Worm (Caenorhabditis elegans) whole organism, late embryonic: ENCODE data around the gene unc-9.

ENCODE experiments used
- C08G9.2 ChIP-seq: sonication (generic microtip); optimal IDR thresholded peaks from 2 replicates; lab custom pipeline; 2016; ENCODE audit warnings: mild to moderate bottlenecking, missing genetic modification characterization, moderate library complexity, missing compliant biosample characterization
- C38D4.7 ChIP-seq: fragments of 200-800 bp; sonication (Bioruptor generic); optimal IDR thresholded peaks from 2 replicates; lab custom pipeline; 2018; ENCODE audit warnings: mild to moderate bottlenecking, missing genetic modification characterization, moderate library complexity, missing compliant biosample characterization
- F13H6.1 ChIP-seq: sonication (generic microtip); optimal IDR thresholded peaks from 2 replicates; lab custom pipeline; 2016; ENCODE audit warnings: missing genetic modification characterization, missing compliant biosample characterization
- T23F11.4 ChIP-seq: fragments of 200-800 bp; sonication (Bioruptor generic); optimal IDR thresholded peaks from 2 replicates; lab custom pipeline; 2018; ENCODE audit warnings: mild to moderate bottlenecking, missing genetic modification characterization, missing compliant biosample characterization
- Y22D7AL.16 ChIP-seq: sonication (generic microtip); optimal IDR thresholded peaks from 2 replicates; lab custom pipeline; 2016; ENCODE audit warnings: missing genetic modification characterization, missing compliant biosample characterization
- ceh-14 ChIP-seq: sonication (generic microtip); optimal IDR thresholded peaks from 2 replicates; lab custom pipeline; 2016; ENCODE audit warnings: missing genotype, missing genetic modification characterization, missing compliant biosample characterization
- ceh-18 ChIP-seq: sonication (generic microtip); optimal IDR thresholded peaks from 2 replicates; lab custom pipeline; 2016; ENCODE audit warnings: missing genetic modification characterization, missing compliant biosample characterization
- ceh-30 ChIP-seq: fragments of 150-350 bp; optimal IDR thresholded peaks from 2 replicates; lab custom pipeline; 2014; ENCODE audit warnings: missing biosample characterization, missing genetic modification characterization
- ceh-31 ChIP-seq: sonication (generic microtip); optimal IDR thresholded peaks from 2 replicates; lab custom pipeline; 2016; ENCODE audit warnings: missing genetic modification characterization, missing compliant biosample characterization
- ceh-45 ChIP-seq: fragments of 200-800 bp; sonication (Bioruptor generic); IDR thresholded peaks from 2 replicates; pipeline ENCODE4 v1.3.6; 2022; ENCODE audit warnings: missing genetic modification reagents, missing genetic modification characterization, missing compliant biosample characterization
- ceh-48 ChIP-seq: sonication (generic microtip); optimal IDR thresholded peaks from 2 replicates; lab custom pipeline; 2016; ENCODE audit warnings: missing genetic modification characterization, inconsistent platforms, missing compliant biosample characterization
- ceh-6 ChIP-seq: fragments of 200-800 bp; sonication (Bioruptor generic); optimal IDR thresholded peaks from 2 replicates; lab custom pipeline; 2018; ENCODE audit warnings: mild to moderate bottlenecking, missing genetic modification characterization, missing compliant biosample characterization
- che-1 ChIP-seq: sonication (generic microtip); optimal IDR thresholded peaks from 2 replicates; lab custom pipeline; 2016; ENCODE audit warnings: mild to moderate bottlenecking, missing genetic modification characterization, missing compliant biosample characterization
- dmd-4 ChIP-seq: sonication (generic microtip); optimal IDR thresholded peaks from 2 replicates; lab custom pipeline; 2016; ENCODE audit warnings: borderline replicate concordance, missing genetic modification characterization, missing compliant biosample characterization
- elt-4 ChIP-seq: sonication (generic microtip); optimal IDR thresholded peaks from 2 replicates; lab custom pipeline; 2016; ENCODE audit warnings: missing genetic modification characterization, missing compliant biosample characterization
- ets-4 ChIP-seq: sonication (generic microtip); optimal IDR thresholded peaks from 2 replicates; lab custom pipeline; 2016; ENCODE audit warnings: missing genetic modification characterization, missing compliant biosample characterization
- eyg-1 ChIP-seq: sonication (generic microtip); optimal IDR thresholded peaks from 2 replicates; lab custom pipeline; 2016; ENCODE audit warnings: missing genotype, missing genetic modification characterization, missing compliant biosample characterization
- fax-1 ChIP-seq: sonication (generic microtip); optimal IDR thresholded peaks from 2 replicates; lab custom pipeline; 2016; ENCODE audit warnings: missing genotype, missing genetic modification characterization, missing compliant biosample characterization
- gmeb-2 ChIP-seq: sonication (generic microtip); optimal IDR thresholded peaks from 2 replicates; lab custom pipeline; 2016; ENCODE audit warnings: missing genetic modification characterization, inconsistent platforms, missing compliant biosample characterization
- hlh-15 ChIP-seq: sonication (generic microtip); optimal IDR thresholded peaks from 2 replicates; lab custom pipeline; 2016; ENCODE audit warnings: missing genetic modification characterization, missing compliant biosample characterization
- hlh-6 ChIP-seq: sonication (generic microtip); optimal IDR thresholded peaks from 2 replicates; lab custom pipeline; 2016; ENCODE audit warnings: missing genotype, missing genetic modification characterization, missing compliant biosample characterization
- hlh-8 ChIP-seq: sonication (generic microtip); optimal IDR thresholded peaks from 2 replicates; lab custom pipeline; 2016; ENCODE audit warnings: missing genotype, missing genetic modification characterization, missing compliant biosample characterization
- nfya-1 ChIP-seq: sonication (generic microtip); optimal IDR thresholded peaks from 2 replicates; lab custom pipeline; 2017; ENCODE audit warnings: missing genetic modification characterization, mild to moderate bottlenecking, missing compliant biosample characterization, antibody characterized with exemption, moderate library complexity
- nhr-11 ChIP-seq: fragments of 150-350 bp; optimal IDR thresholded peaks from 2 replicates; lab custom pipeline; 2014; ENCODE audit warnings: missing biosample characterization, missing genetic modification characterization
- nhr-232 ChIP-seq: sonication (generic microtip); optimal IDR thresholded peaks from 2 replicates; lab custom pipeline; 2016; ENCODE audit warnings: missing genetic modification characterization, missing compliant biosample characterization
- npax-4 ChIP-seq: sonication (generic microtip); optimal IDR thresholded peaks from 2 replicates; lab custom pipeline; 2016; ENCODE audit warnings: missing genetic modification characterization, missing compliant biosample characterization
- pag-3 ChIP-seq: sonication (generic microtip); optimal IDR thresholded peaks from 2 replicates; lab custom pipeline; 2016; ENCODE audit warnings: missing compliant biosample characterization, missing genetic modification characterization, borderline replicate concordance
- pat-9 ChIP-seq: fragments of 200-800 bp; sonication (Bioruptor generic); optimal IDR thresholded peaks from 2 replicates; lab custom pipeline; 2018; ENCODE audit warnings: mild to moderate bottlenecking, missing genetic modification characterization, moderate library complexity, missing compliant biosample characterization
- pax-1 ChIP-seq: fragments of 150-350 bp; optimal IDR thresholded peaks from 2 replicates; lab custom pipeline; 2014; ENCODE audit warnings: missing biosample characterization, missing genetic modification characterization
- pqm-1 ChIP-seq: sonication (generic microtip); optimal IDR thresholded peaks from 2 replicates; lab custom pipeline; 2016; ENCODE audit warnings: missing genetic modification characterization, missing compliant biosample characterization
- pros-1 ChIP-seq: fragments of 150-350 bp; optimal IDR thresholded peaks from 2 replicates; lab custom pipeline; 2014; ENCODE audit warnings: missing biosample characterization, missing genetic modification reagents, missing genetic modification characterization
- rnt-1 ChIP-seq: sonication (generic microtip); optimal IDR thresholded peaks from 2 replicates; lab custom pipeline; 2016; ENCODE audit warnings: missing genetic modification characterization, missing compliant biosample characterization
- sox-2 ChIP-seq: fragments of 200-800 bp; sonication (Bioruptor generic); IDR thresholded peaks from 2 replicates; pipeline ENCODE4 v1.3.6; 2022; ENCODE audit warnings: missing genetic modification reagents, missing genetic modification characterization, missing compliant biosample characterization
- syd-9 ChIP-seq: sonication (generic microtip); optimal IDR thresholded peaks from 2 replicates; lab custom pipeline; 2016; ENCODE audit warnings: mild to moderate bottlenecking, missing genetic modification characterization, moderate library complexity, missing compliant biosample characterization
- tbx-2 ChIP-seq: sonication (generic microtip); optimal IDR thresholded peaks from 2 replicates; lab custom pipeline; 2016; ENCODE audit warnings: missing genetic modification characterization, missing compliant biosample characterization
- tbx-7 ChIP-seq: sonication (generic microtip); optimal IDR thresholded peaks from 2 replicates; lab custom pipeline; 2016; ENCODE audit warnings: missing genotype, missing genetic modification characterization, missing compliant biosample characterization
- unc-42 ChIP-seq: sonication (generic microtip); optimal IDR thresholded peaks from 2 replicates; lab custom pipeline; 2016; ENCODE audit warnings: missing genotype, missing genetic modification characterization, missing compliant biosample characterization
- unc-55 ChIP-seq: sonication (generic microtip); optimal IDR thresholded peaks from 2 replicates; lab custom pipeline; 2017; ENCODE audit warnings: missing biosample characterization, missing genetic modification reagents, missing genetic modification characterization
- zip-5 ChIP-seq: sonication (generic microtip); optimal IDR thresholded peaks from 2 replicates; lab custom pipeline; 2016; ENCODE audit warnings: missing genetic modification characterization, missing compliant biosample characterization

Gene unc-9

ce11 chrX:13206011-13206410 lies 4.4 kb downstream of the unc-9 start (continued):
- TF ChIP-seq fax-1 (no peak), Y22D7AL.16 (tag; lab: Kevin White, UChicago) (no peak), rnt-1 (tag; lab: Kevin White, UChicago) (no peak), ceh-30 (tag; lab: Kevin White, UChicago) (no peak)

DNA sequence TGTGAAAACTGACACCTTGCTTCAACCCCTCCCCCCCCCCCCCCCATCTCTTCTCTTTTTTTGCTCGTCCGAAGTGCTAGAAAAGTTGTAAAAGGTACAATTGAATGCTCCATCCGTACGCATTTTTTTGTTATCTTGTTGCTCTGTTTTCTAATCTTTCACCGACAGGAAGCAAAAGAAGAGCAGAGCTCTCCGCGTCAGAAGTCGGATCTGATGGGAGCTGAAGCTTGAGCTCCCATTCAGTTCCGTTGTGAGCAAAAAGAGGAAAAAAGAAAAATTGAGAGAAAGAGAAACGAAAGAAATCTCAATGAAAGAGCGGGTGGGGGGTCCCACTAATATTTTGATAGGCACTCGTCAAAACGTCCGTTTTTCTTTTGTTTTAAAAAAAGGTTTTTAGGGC lies 5.3 kb downstream of the unc-9 start:
- TF ChIP-seq hlh-15 (no peak), syd-9 (tag; lab: Kevin White, UChicago) (no peak), C38D4.7 (GFP tag; lab: Kevin White, UChicago) (no peak), unc-55 (GFP tag; lab: Kevin White, UChicago) (peak; percentile 3), ceh-18 (tag; lab: Kevin White, UChicago) (peak; percentile 7)

DNA sequence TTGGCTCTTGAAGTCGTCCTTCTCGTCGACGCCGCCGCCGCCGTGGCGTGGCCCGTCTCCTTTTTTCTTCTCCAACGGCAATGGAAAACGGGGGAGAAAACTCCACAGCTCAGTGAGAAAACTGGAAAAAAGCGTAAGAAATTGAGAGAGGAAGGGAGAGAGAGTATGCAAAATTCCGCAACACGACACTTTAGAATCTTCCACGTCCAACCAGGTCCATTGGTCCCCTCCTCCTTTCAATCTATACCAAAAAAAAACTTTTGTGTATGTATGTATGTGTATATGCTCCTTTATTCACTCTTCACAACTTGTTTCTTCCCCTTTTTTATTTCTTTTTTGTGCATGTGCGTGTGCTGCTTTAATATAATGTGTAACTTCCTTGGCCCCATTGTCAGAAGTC lies 7.5 kb downstream of the unc-9 start:
- TF ChIP-seq unc-42 (tag; lab: Kevin White, UChicago), result peak; percentile 2
- peak; percentile 22 for TF ChIP-seq nfya-1 (tag; lab: Kevin White, UChicago)
- no peak for TF ChIP-seq ets-4 (tag; lab: Kevin White, UChicago)
- TF ChIP-seq, all 69 proteins: peak for 2

ce11 chrX:13210478-13210877 lies 8.9 kb downstream of the unc-9 start:
- no peak for TF ChIP-seq pqm-1 (tag; lab: Kevin White, UChicago)
- peak; percentile 60 for TF ChIP-seq ceh-31
- peak; percentile 67 for TF ChIP-seq ceh-18 (tag; lab: Kevin White, UChicago)
- peak; percentile 27 for TF ChIP-seq ceh-14
- TF ChIP-seq tbx-2 (tag; lab: Kevin White, UChicago), result peak; percentile 42
- TF ChIP-seq nhr-11 (tag; lab: Kevin White, UChicago), result no peak
- TF ChIP-seq unc-42 (tag; lab: Kevin White, UChicago), result peak; percentile 78

ce11 chrX:13212528-13212927 lies 11.0 kb downstream of the unc-9 start:
- TF ChIP-seq elt-4 (tag; lab: Kevin White, UChicago) (no peak), pqm-1 (tag; lab: Kevin White, UChicago) (no peak), fax-1 (no peak), T23F11.4 (no peak), sox-2 (GFP tag; lab: Robert Waterston, UW) (no peak), F13H6.1 (tag; lab: Kevin White, UChicago) (no peak), unc-42 (tag; lab: Kevin White, UChicago) (no peak), ceh-6 (GFP tag; lab: Kevin White, UChicago) (no peak), C08G9.2 (tag; lab: Kevin White, UChicago) (no peak), pros-1 (tag; lab: Kevin White, UChicago) (no peak), eyg-1 (no peak), nhr-232 (tag; lab: Kevin White, UChicago) (no peak), hlh-8 (tag; lab: Kevin White, UChicago) (no peak), dmd-4 (tag; lab: Kevin White, UChicago) (no peak), pax-1 (tag; lab: Kevin White, UChicago) (no peak), ceh-45 (GFP tag; lab: Robert Waterston, UW) (no peak), che-1 (tag; lab: Kevin White, UChicago) (no peak), pat-9 (tag; lab: Kevin White, UChicago) (no peak), C38D4.7 (GFP tag; lab: Kevin White, UChicago) (no peak), npax-4 (tag; lab: Kevin White, UChicago) (no peak)
- TF ChIP-seq, all 69 proteins: peak for 0

ce11 chrX:13216802-13217201 lies 15.2 kb downstream of the unc-9 start, which contains the start of gene R12H7.4:
R12H7.4 (plus strand) TSS chrX:13217102.
- TF ChIP-seq hlh-8 (tag; lab: Kevin White, UChicago) (no peak), pqm-1 (tag; lab: Kevin White, UChicago) (no peak), gmeb-2 (no peak), zip-5 (tag; lab: Kevin White, UChicago) (no peak), pat-9 (tag; lab: Kevin White, UChicago) (no peak), tbx-7 (tag; lab: Kevin White, UChicago) (no peak), pax-1 (tag; lab: Kevin White, UChicago) (no peak), ceh-30 (tag; lab: Kevin White, UChicago) (no peak), pag-3 (tag; lab: Kevin White, UChicago) (no peak), ceh-14 (no peak), fax-1 (no peak), hlh-6 (tag; lab: Kevin White, UChicago) (no peak), ceh-48 (no peak)
